2 fruit fly cellular contexts compared by ENCODE assay signal in genomic region chr3R:23133301-23133828, dm6.
TF ChIP-seq lines count a peak whose summit lies in the region.

No protein-coding gene starts in this region.

TF ChIP-seq in whole organism, embryonic, 481 proteins besides CTCF, POLR2A, EP300 and RAD21 (continued from another document):
- TF ChIP-seq CG5953 (GFP tag; IDR thresholded peaks at IDR 0.05; lab: Robert Waterston, UW) (0 out of 2 replicates have a peak, but pooled peaks have one; percentile 34), CG6813 (GFP tag; optimal IDR thresholded peaks at IDR 0.05; lab: Kevin White, UChicago) (peak; percentile 40), NfI (GFP tag; optimal IDR thresholded peaks at IDR 0.05; lab: Kevin White, UChicago) (no peak), Deaf1 (tag; optimal IDR thresholded peaks at IDR 0.05; lab: Kevin White, UChicago) (peak; percentile 3), CG4820 (GFP tag; optimal IDR thresholded peaks at IDR 0.05; lab: Kevin White, UChicago) (no peak), CG15696 (tag; optimal IDR thresholded peaks at IDR 0.05; lab: Kevin White, UChicago) (peak; percentile 58), CG1233 (GFP tag; optimal IDR thresholded peaks at IDR 0.05; lab: Kevin White, UChicago) (peak; percentile 25), phol (tag; optimal IDR thresholded peaks at IDR 0.05; lab: Kevin White, UChicago) (peak; percentile 36), zen (tag; optimal IDR thresholded peaks at IDR 0.05; lab: Kevin White, UChicago) (peak; percentile 37), Xrp1 (GFP tag; IDR thresholded peaks at IDR 0.05; lab: Robert Waterston, UW) (peak; percentile 55; the same call in 1 of the 2 replicates), lmd (GFP tag; IDR thresholded peaks at IDR 0.05; lab: Robert Waterston, UW) (peak; percentile 29; the same call in 1 of the 2 replicates), CG2712 (tag; optimal IDR thresholded peaks at IDR 0.05; lab: Kevin White, UChicago) (peak; percentile 48), Nf-YB (GFP tag; optimal IDR thresholded peaks at IDR 0.05; lab: Kevin White, UChicago) (peak; percentile 85), CG11093 (GFP tag; IDR thresholded peaks at IDR 0.05; lab: Robert Waterston, UW) (no peak), CG1832 (GFP tag; optimal IDR thresholded peaks at IDR 0.05; lab: Kevin White, UChicago) (peak; percentile 54), slbo (GFP tag; IDR thresholded peaks at IDR 0.05; lab: Robert Waterston, UW) (no peak), CG10321 (GFP tag; IDR thresholded peaks at IDR 0.05; lab: Robert Waterston, UW) (peak; percentile 90), sqz (GFP tag; optimal IDR thresholded peaks at IDR 0.05; lab: Kevin White, UChicago) (no peak), fd102C (GFP tag; optimal IDR thresholded peaks at IDR 0.05; lab: Kevin White, UChicago) (peak; percentile 85), CG15479 (GFP tag; optimal IDR thresholded peaks at IDR 0.05; lab: Kevin White, UChicago) (peak; percentile 31), row (GFP tag; IDR thresholded peaks at IDR 0.05; lab: Robert Waterston, UW) (0 out of 3 replicates have a peak, but pooled peaks have one; percentile 33), zf30C (GFP tag; optimal IDR thresholded peaks at IDR 0.05; lab: Kevin White, UChicago) (peak; percentile 80), lola (GFP tag; optimal IDR thresholded peaks at IDR 0.05; lab: Kevin White, UChicago) (peak in 1 of 3 experiments; percentile 5), esg (GFP tag; conservative IDR thresholded peaks at IDR 0.05; lab: Robert Waterston, UW) (0 out of 2 replicates have a peak, but pooled peaks have one; percentile 7), Nf-YC (tag; optimal IDR thresholded peaks at IDR 0.05; lab: Kevin White, UChicago) (peak; percentile 86), sens (GFP tag; lab: Kevin White, UChicago) (peak; percentile 83), Hmr (GFP tag; optimal IDR thresholded peaks at IDR 0.05; lab: Kevin White, UChicago) (no peak), CG11695 (GFP tag; IDR thresholded peaks at IDR 0.05; lab: Robert Waterston, UW) (peak; percentile 53; the same call in 1 of the 3 replicates), psq (GFP tag; optimal IDR thresholded peaks at IDR 0.05; lab: Kevin White, UChicago) (no peak), CG1602 (GFP tag; optimal IDR thresholded peaks at IDR 0.05; lab: Kevin White, UChicago) (peak; percentile 28), zfh1 (GFP tag; IDR thresholded peaks at IDR 0.05; lab: Robert Waterston, UW) (peak; percentile 34; the same call in 1 of the 3 replicates), chn (GFP tag; optimal IDR thresholded peaks at IDR 0.05; lab: Kevin White, UChicago) (peak; percentile 3), CG3065 (GFP tag; optimal IDR thresholded peaks at IDR 0.05; lab: Kevin White, UChicago) (peak; percentile 65), CG9609 (GFP tag; optimal IDR thresholded peaks at IDR 0.05; lab: Kevin White, UChicago) (no peak), sens-2 (GFP tag; IDR thresholded peaks at IDR 0.05; lab: Robert Waterston, UW) (0 out of 2 replicates have a peak, but pooled peaks have one; percentile 5), schlank (tag; optimal IDR thresholded peaks at IDR 0.05; lab: Kevin White, UChicago) (no peak), prd (optimal IDR thresholded peaks at IDR 0.05; lab: Kevin White, UChicago) (no peak), prd (GFP tag; IDR thresholded peaks at IDR 0.05; lab: Robert Waterston, UW) (peak; percentile 59; the same call in 2 of the 3 replicates), CG32767 (GFP tag; IDR thresholded peaks at IDR 0.05; lab: Robert Waterston, UW) (0 out of 2 replicates have a peak, but pooled peaks have one; percentile 18), CG9727 (GFP tag; optimal IDR thresholded peaks at IDR 0.05; lab: Kevin White, UChicago) (peak; percentile 64), Elba2 (GFP tag; optimal IDR thresholded peaks at IDR 0.05; lab: Kevin White, UChicago) (no peak), E2f1 (GFP tag; IDR thresholded peaks at IDR 0.05; lab: Robert Waterston, UW) (0 out of 2 replicates have a peak, but pooled peaks have one; percentile 18), hkb (optimal IDR thresholded peaks at IDR 0.05; lab: Kevin White, UChicago) (no peak), hkb (GFP tag; IDR thresholded peaks at IDR 0.05; lab: Robert Waterston, UW) (0 out of 2 replicates have a peak, but pooled peaks have one; percentile 25)

TF ChIP-seq in whole organism, prepupa, 60 proteins besides CTCF, POLR2A, EP300 and RAD21 (continued from another document):
- no peak for TF ChIP-seq CG32006 (GFP tag; optimal IDR thresholded peaks at IDR 0.05; lab: Kevin White, UChicago)
- no peak for TF ChIP-seq dac (GFP tag; optimal IDR thresholded peaks at IDR 0.05; lab: Kevin White, UChicago)
- no peak for TF ChIP-seq topi (GFP tag; optimal IDR thresholded peaks at IDR 0.05; lab: Kevin White, UChicago)
- no peak for TF ChIP-seq acj6 (GFP tag; optimal IDR thresholded peaks at IDR 0.05; lab: Kevin White, UChicago)
- TF ChIP-seq dsx (GFP tag; optimal IDR thresholded peaks at IDR 0.05; lab: Kevin White, UChicago; ENCODE audit: poor library complexity, severe bottlenecking): no peak
- no peak for TF ChIP-seq CG11294 (GFP tag; IDR thresholded peaks at IDR 0.05; lab: Robert Waterston, UW)
- TF ChIP-seq CG6854 (GFP tag; optimal IDR thresholded peaks at IDR 0.05; lab: Kevin White, UChicago): no peak
- no peak for TF ChIP-seq CG6808 (GFP tag; optimal IDR thresholded peaks at IDR 0.05; lab: Kevin White, UChicago)
